Fruit fly (Drosophila melanogaster) whole organism, adult: ENCODE measurements around the gene tap.
A peak's percentile ranks its signal among the peaks of the same experiment; 100 is the strongest.

Experiments used
- CG11617 ChIP-seq: fragments of 200-800 bp; sonication (Bioruptor generic); optimal IDR thresholded peaks from 2 replicates; lab custom pipeline; 2017; ENCODE audit warnings: mild to moderate bottlenecking, missing biosample characterization, missing genetic modification reagents, missing genetic modification characterization
- CG12768 ChIP-seq: fragments of 200-800 bp; sonication (Bioruptor generic); optimal IDR thresholded peaks from 2 replicates; lab custom pipeline; 2017; ENCODE audit warnings: missing biosample characterization, missing genetic modification characterization, mild to moderate bottlenecking, moderate library complexity, missing genetic modification reagents
- CG14711 ChIP-seq: fragments of 200-800 bp; sonication (Bioruptor generic); optimal IDR thresholded peaks from 2 replicates; lab custom pipeline; 2018; ENCODE audit warnings: missing biosample characterization, mild to moderate bottlenecking, missing genetic modification characterization, moderate library complexity
- CG1620 ChIP-seq: fragments of 200-800 bp; sonication (Bioruptor generic); optimal IDR thresholded peaks from 2 replicates; lab custom pipeline; 2016; ENCODE audit warnings: missing biosample characterization, missing genetic modification characterization
- CG33017 ChIP-seq: fragments of 200-800 bp; sonication (Bioruptor generic); optimal IDR thresholded peaks from 2 replicates; lab custom pipeline; 2018; ENCODE audit warnings: missing biosample characterization, mild to moderate bottlenecking, missing genetic modification characterization, moderate library complexity
- CG5204 ChIP-seq: fragments of 200-800 bp; sonication (Bioruptor generic); optimal IDR thresholded peaks from 2 replicates; lab custom pipeline; 2016; ENCODE audit warnings: missing biosample characterization, missing genetic modification characterization
- CG7045 ChIP-seq: fragments of 200-800 bp; sonication (Bioruptor generic); optimal IDR thresholded peaks from 2 replicates; lab custom pipeline; 2017; ENCODE audit warnings: missing biosample characterization, mild to moderate bottlenecking, missing genetic modification characterization
- CG7101 ChIP-seq: fragments of 200-800 bp; sonication (Bioruptor generic); optimal IDR thresholded peaks from 2 replicates; lab custom pipeline; 2018; ENCODE audit warnings: missing biosample characterization, mild to moderate bottlenecking, missing genetic modification characterization, moderate library complexity
- Clk ChIP-seq: fragments of 200-800 bp; sonication (Bioruptor generic); optimal IDR thresholded peaks from 2 replicates; lab custom pipeline; 2017; ENCODE audit warnings: missing biosample characterization, missing genetic modification characterization
- Crg-1 ChIP-seq: fragments of 200-800 bp; sonication (Bioruptor generic); optimal IDR thresholded peaks from 2 replicates; lab custom pipeline; 2016; ENCODE audit warnings: missing biosample characterization, missing genetic modification characterization
- Hr96 ChIP-seq: fragments of 200-800 bp; sonication (Bioruptor generic); optimal IDR thresholded peaks from 2 replicates; lab custom pipeline; 2016; ENCODE audit warnings: missing biosample characterization, missing genetic modification characterization
- Mnt ChIP-seq: fragments of 200-800 bp; sonication (Bioruptor generic); optimal IDR thresholded peaks from 2 replicates; lab custom pipeline; 2016; ENCODE audit warnings: missing biosample characterization, mild to moderate bottlenecking, missing genetic modification characterization
- bab1 ChIP-seq: fragments of 200-800 bp; sonication (Bioruptor generic); optimal IDR thresholded peaks from 3 replicates; lab custom pipeline; 2019; ENCODE audit warnings: missing biosample characterization, mild to moderate bottlenecking, missing genetic modification characterization, moderate library complexity
- cic ChIP-seq: fragments of 200-800 bp; sonication (Bioruptor generic); optimal IDR thresholded peaks from 2 replicates; lab custom pipeline; 2017; ENCODE audit warnings: missing biosample characterization, mild to moderate bottlenecking, missing genetic modification characterization, moderate library complexity
- cnc ChIP-seq, 2 experiments: fragments of >200 bp; optimal IDR thresholded peaks; 2 replicates each; lab custom pipeline; 2017
- kay ChIP-seq: fragments of 200-800 bp; sonication (Bioruptor generic); peaks from one replicate; lab custom pipeline; 2016; ENCODE audit warnings: missing biosample characterization, missing genetic modification characterization, borderline replicate concordance
- ovo ChIP-seq: fragments of 200-800 bp; sonication (Bioruptor generic); optimal IDR thresholded peaks from 2 replicates; lab custom pipeline; 2016; ENCODE audit warnings: missing biosample characterization, missing genetic modification characterization
- pad ChIP-seq: fragments of 200-800 bp; sonication (Bioruptor generic); optimal IDR thresholded peaks from 3 replicates; lab custom pipeline; 2017; ENCODE audit warnings: missing biosample characterization, missing genetic modification characterization, mild to moderate bottlenecking, moderate library complexity, missing genetic modification reagents
- tj ChIP-seq: fragments of 200-800 bp; sonication (Bioruptor generic); optimal IDR thresholded peaks from 3 replicates; lab custom pipeline; 2017; ENCODE audit warnings: missing biosample characterization, mild to moderate bottlenecking, missing genetic modification characterization, moderate library complexity
- toe ChIP-seq: fragments of 200-800 bp; sonication (Bioruptor generic); optimal IDR thresholded peaks from 2 replicates; lab custom pipeline; 2016; ENCODE audit warnings: missing biosample characterization, missing genetic modification characterization

Gene tap

dm6 chr3L:17357431-17357830 is 2.1 kb upstream of the tap start:
- no peak for TF ChIP-seq kay (GFP tag; lab: Kevin White, UChicago)

DNA sequence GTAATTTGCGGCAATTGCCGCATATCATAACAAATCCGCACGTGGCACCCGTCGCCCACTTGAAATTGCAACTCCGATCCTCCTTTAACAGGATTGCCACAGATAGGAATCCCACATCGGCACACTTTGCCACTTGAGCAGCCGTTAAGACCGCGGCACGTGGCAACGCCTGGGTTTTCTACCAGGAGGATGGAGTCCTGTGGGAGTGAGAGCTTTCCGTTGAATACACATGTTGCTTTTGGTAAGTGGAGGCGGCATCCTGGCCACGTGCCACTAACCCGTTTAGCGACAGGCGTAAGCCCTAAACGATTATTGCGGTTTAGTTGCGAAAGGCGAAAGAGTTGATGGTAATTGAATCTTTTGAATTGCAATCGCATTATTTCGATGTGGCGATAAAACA is 992 bp upstream of the tap start:
- TF ChIP-seq CG12768 (GFP tag; lab: Kevin White, UChicago) = no peak
- TF ChIP-seq CG33017 = no peak
- TF ChIP-seq Clk = no peak

- TF ChIP-seq cic (GFP tag; lab: Kevin White, UChicago) = no peak
- TF ChIP-seq toe (GFP tag; lab: Kevin White, UChicago) = no peak
- TF ChIP-seq CG1620 (GFP tag; lab: Kevin White, UChicago) = no peak
- no peak for TF ChIP-seq CG5204
- TF ChIP-seq tj = no peak
- no peak for TF ChIP-seq CG33017
- TF ChIP-seq bab1 (GFP tag; lab: Kevin White, UChicago) = no peak
- TF ChIP-seq CG11617 (GFP tag; lab: Kevin White, UChicago) = no peak
- TF ChIP-seq Hr96 (GFP tag; lab: Kevin White, UChicago) = no peak
- no peak for TF ChIP-seq CG14711 (tag; lab: Kevin White, UChicago)
- no peak for TF ChIP-seq CG7101 (tag; lab: Kevin White, UChicago)
- TF ChIP-seq Crg-1 (GFP tag; lab: Kevin White, UChicago) = no peak
These were observed 2.4 kb downstream of the tap start for dm6 chr3L:17361925-17362324.

DNA sequence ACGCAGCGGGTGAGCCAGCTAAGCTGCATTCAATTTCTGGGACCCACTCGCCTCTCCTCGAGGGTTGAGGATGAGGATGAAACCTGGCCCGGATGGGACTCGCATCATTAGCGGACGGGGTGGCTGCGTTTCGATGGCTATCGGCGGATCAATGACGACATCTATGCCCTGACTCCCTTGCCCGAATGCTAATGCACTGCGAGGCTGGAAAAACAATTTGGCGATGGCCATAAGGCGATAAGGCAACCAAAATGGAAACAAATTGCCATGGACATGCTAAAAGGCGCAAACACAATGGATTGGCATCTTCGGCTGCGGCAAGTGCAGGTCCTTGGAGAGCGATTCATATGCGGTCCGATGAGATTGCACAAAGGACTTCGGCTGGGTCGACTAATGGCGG is 3.5 kb downstream of the tap start:
- no peak for TF ChIP-seq ovo (GFP tag; lab: Kevin White, UChicago)
- no peak for TF ChIP-seq bab1 (GFP tag; lab: Kevin White, UChicago)
- TF ChIP-seq toe (GFP tag; lab: Kevin White, UChicago) = no peak
- TF ChIP-seq pad (GFP tag; lab: Kevin White, UChicago) = no peak
- TF ChIP-seq Mnt = no peak
- TF ChIP-seq CG11617 (GFP tag; lab: Kevin White, UChicago) = no peak

- no peak for TF ChIP-seq CG1620 (GFP tag; lab: Kevin White, UChicago)
- TF ChIP-seq Mnt = no peak
- no peak for TF ChIP-seq bab1 (GFP tag; lab: Kevin White, UChicago)
- no peak for TF ChIP-seq ovo (GFP tag; lab: Kevin White, UChicago)
- no peak for TF ChIP-seq CG12768 (GFP tag; lab: Kevin White, UChicago)
These were observed 4.5 kb downstream of the tap start for dm6 chr3L:17364023-17364422.

DNA sequence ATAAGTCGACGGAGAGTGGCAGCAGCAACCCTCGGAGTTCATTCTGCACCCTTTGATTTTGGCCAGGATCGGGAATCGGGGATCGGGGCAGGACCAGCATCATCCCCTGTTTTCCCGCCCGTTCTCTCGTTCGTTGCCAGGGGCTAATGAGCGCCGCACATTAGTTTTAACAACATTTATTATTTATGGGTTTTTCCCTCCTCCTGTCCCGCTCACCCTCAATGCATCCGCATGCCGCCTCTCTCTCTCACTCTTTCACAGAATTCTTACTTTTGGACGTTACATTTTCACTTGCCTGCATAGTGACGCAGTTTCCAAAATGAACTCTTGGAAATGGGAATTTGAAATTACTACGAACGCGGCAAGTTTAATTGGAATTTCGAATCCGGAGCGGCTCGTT is 7.5 kb downstream of the tap start:
- no peak for TF ChIP-seq bab1 (GFP tag; lab: Kevin White, UChicago)
- TF ChIP-seq Clk = no peak

dm6 chr3L:17374956-17375621 is 15.6 kb downstream of the tap start:
- TF ChIP-seq CG1620 (GFP tag; lab: Kevin White, UChicago) (no peak), Clk (no peak), CG33017 (no peak), toe (GFP tag; lab: Kevin White, UChicago) (no peak), Hr96 (GFP tag; lab: Kevin White, UChicago) (no peak), CG11617 (GFP tag; lab: Kevin White, UChicago) (no peak), cnc (optimal IDR thresholded peaks at IDR 0.05; lab: Kevin White, UChicago) (no peak), CG7045 (no peak), CG12768 (GFP tag; lab: Kevin White, UChicago) (no peak), CG14711 (tag; lab: Kevin White, UChicago) (no peak)

DNA sequence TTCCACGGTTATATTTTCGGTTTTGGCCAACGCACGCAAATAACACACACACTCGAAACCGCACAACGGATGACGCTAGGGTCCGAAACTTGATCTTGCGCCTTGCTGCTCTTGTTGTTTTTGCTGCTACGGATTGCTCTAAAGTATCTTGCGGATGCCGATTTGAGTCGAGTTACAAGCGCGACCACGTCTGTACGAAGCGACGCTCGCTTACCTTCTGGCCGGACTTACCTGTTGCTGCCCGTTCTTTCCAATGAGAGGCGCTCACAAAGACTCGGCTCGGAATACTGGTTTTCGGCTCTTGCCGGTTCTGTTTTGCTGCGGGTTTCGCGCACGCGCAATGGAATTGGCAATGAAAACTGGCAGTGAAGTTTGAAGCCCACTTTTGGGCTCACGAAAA is 19.8 kb downstream of the tap start, which contains the start of gene Cad74A:
Gene Cad74A, minus strand, starts transcription at position 220 of the 400 bp plus-strand sequence.
- peak; percentile 34 for TF ChIP-seq tj
- TF ChIP-seq pad (GFP tag; lab: Kevin White, UChicago) = no peak

dm6 chr3L:17381990-17382389 is 22.5 kb downstream of the tap start:
- no peak for TF ChIP-seq CG12768 (GFP tag; lab: Kevin White, UChicago)
- TF ChIP-seq Mnt = no peak
- no peak for TF ChIP-seq kay (GFP tag; lab: Kevin White, UChicago)
- TF ChIP-seq ovo (GFP tag; lab: Kevin White, UChicago) = no peak
- no peak for TF ChIP-seq CG14711 (tag; lab: Kevin White, UChicago)
- no peak for TF ChIP-seq pad (GFP tag; lab: Kevin White, UChicago)
- no peak for TF ChIP-seq cnc (optimal IDR thresholded peaks at IDR 0.05; lab: Kevin White, UChicago)
- no peak for TF ChIP-seq cic (GFP tag; lab: Kevin White, UChicago)
- TF ChIP-seq CG5204 = no peak
- no peak for TF ChIP-seq CG1620 (GFP tag; lab: Kevin White, UChicago)
- no peak for TF ChIP-seq Clk
- no peak for TF ChIP-seq tj
- TF ChIP-seq CG7101 (tag; lab: Kevin White, UChicago) = no peak
